Worm (Caenorhabditis elegans): ENCODE measurements around the gene K01G5.10.

Gene K01G5.10

DNA sequence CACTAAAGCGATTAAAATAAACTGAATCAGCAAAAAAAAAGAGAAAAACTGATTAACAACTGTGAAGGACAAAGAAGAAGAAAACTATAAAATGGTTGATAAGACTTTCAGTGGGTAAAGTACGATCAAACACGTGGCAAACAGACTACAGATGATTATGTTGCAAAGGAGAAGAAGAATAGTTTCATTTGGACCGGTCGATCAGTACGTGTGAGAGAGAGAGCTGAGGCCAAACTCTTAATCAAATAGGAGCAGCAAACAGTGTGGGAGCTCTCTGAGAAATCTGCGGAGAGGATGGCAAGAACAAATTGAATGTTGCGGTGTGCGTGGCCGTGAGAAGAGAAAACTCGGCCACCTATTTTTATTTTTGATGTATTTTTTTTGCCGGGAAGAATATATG, 39.3 kb downstream of the K01G5.10 start:
- TF ChIP-seq ets-4 (tag; optimal IDR thresholded peaks at IDR 0.05) (peak; percentile 4), nfya-1 (tag; optimal IDR thresholded peaks at IDR 0.05) (no peak), ceh-19 (GFP tag; optimal IDR thresholded peaks at IDR 0.05) (no peak), pqm-1 (tag; optimal IDR thresholded peaks at IDR 0.05) (no peak), hlh-8 (tag; optimal IDR thresholded peaks at IDR 0.05) (no peak)

DNA sequence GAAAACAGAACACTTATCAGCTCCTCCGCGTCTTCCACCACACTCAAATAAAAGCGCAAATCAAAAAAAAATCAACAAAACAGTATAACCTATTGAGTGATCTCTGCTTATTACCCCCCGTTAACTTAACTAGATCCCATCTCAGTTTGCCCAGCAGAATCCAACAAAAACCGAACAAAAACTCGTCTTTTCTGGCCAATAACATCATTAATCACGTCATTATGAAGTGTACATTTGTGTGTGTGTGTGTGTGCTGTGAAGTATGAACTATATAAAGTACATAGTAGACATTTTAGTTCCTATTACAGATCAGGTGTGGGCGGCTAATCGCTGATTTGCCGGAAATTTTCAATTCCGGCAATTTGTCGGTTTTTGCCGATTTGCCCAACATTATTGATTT, 40.2 kb downstream of the K01G5.10 start:
- TF ChIP-seq ceh-22 (tag; optimal IDR thresholded peaks at IDR 0.05) = no peak
- TF ChIP-seq dmd-4 (tag; optimal IDR thresholded peaks at IDR 0.05; ENCODE audit: borderline replicate concordance) = no peak
- no peak for TF ChIP-seq ceh-19 (GFP tag; optimal IDR thresholded peaks at IDR 0.05)
- no peak for TF ChIP-seq zip-5 (tag; optimal IDR thresholded peaks at IDR 0.05)
- TF ChIP-seq ama-1 (optimal IDR thresholded peaks at IDR 0.05) = no peak
- TF ChIP-seq eyg-1 (tag; optimal IDR thresholded peaks at IDR 0.05) = no peak
- TF ChIP-seq pag-3 (tag; optimal IDR thresholded peaks at IDR 0.05; ENCODE audit: borderline replicate concordance) = no peak
- TF ChIP-seq unc-86 (tag; optimal IDR thresholded peaks at IDR 0.05) = no peak
- TF ChIP-seq tbx-2 (tag; optimal IDR thresholded peaks at IDR 0.05) = no peak
- no peak for TF ChIP-seq pqm-1 (tag; optimal IDR thresholded peaks at IDR 0.05)
- TF ChIP-seq hlh-30 (tag; optimal IDR thresholded peaks at IDR 0.05; ENCODE audit: insufficient read depth) = no peak
- TF ChIP-seq ceh-14 (tag; optimal IDR thresholded peaks at IDR 0.05) = no peak
- no peak for TF ChIP-seq nhr-11 (tag; optimal IDR thresholded peaks at IDR 0.05)

DNA sequence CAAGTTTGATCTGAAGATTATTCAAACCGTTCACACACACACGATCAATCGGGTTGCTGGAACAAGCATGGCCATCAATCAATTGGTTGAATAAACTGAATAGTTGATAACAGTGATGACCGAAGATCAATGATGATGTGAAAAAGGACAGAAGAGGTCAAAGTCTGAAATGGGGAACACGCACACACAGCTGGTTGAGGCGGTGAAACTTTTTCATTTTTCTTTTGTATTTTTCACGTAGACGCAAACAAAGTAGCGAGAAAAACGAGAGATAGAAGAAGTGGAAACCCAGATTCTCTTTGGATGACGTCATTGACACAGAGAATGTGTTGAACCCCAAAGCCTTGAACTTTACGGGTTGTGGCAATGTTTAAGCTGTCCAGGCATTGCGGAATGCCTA, 40.8 kb downstream of the K01G5.10 start:
- TF ChIP-seq ama-1 (optimal IDR thresholded peaks at IDR 0.05) (no peak), ceh-19 (GFP tag; optimal IDR thresholded peaks at IDR 0.05) (no peak), zip-5 (tag; optimal IDR thresholded peaks at IDR 0.05) (no peak), K02D7.2 (tag; optimal IDR thresholded peaks at IDR 0.05) (no peak), K09A11.1 (tag; optimal IDR thresholded peaks at IDR 0.05; ENCODE audit: insufficient read depth) (no peak), gmeb-2 (tag; optimal IDR thresholded peaks at IDR 0.05) (no peak), ceh-22 (tag; optimal IDR thresholded peaks at IDR 0.05) (no peak)

DNA sequence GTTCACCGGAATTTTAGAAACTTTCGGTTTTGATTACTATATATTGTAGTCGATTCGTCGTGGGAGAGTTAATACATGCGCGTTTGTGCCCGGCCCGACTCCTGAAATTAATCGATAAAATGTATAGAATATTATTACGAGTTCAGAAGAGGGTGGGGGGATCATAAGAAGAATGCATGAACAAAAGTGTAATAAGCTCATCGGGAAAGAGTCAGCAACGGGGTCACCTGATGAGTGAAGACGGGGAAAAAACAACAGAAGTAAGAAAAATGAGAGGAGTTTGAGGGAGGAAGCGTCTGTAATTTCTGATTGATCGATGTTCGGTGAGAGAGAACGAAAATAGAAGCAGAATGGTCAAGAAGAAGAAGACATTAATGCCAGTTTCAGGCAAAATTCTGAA, 42.2 kb downstream of the K01G5.10 start, which contains the start of gene W09D10.4:
Gene W09D10.4, minus strand, starts transcription at position 101 of the 400 bp plus-strand sequence.
- TF ChIP-seq lim-6 (tag; optimal IDR thresholded peaks at IDR 0.05) (no peak), ama-1 (optimal IDR thresholded peaks at IDR 0.05) (no peak), hlh-8 (tag; optimal IDR thresholded peaks at IDR 0.05) (no peak), K09A11.1 (tag; optimal IDR thresholded peaks at IDR 0.05; ENCODE audit: insufficient read depth) (no peak), ceh-14 (tag; optimal IDR thresholded peaks at IDR 0.05) (no peak), pqm-1 (tag; optimal IDR thresholded peaks at IDR 0.05) (no peak), fkh-10 (GFP tag; optimal IDR thresholded peaks at IDR 0.05) (no peak), pha-4 (tag; optimal IDR thresholded peaks at IDR 0.05) (no peak), ceh-18 (tag; optimal IDR thresholded peaks at IDR 0.05) (no peak), unc-3 (GFP tag; conservative IDR thresholded peaks at IDR 0.05) (no peak), unc-3 (tag; optimal IDR thresholded peaks at IDR 0.05) (no peak), K02D7.2 (tag; optimal IDR thresholded peaks at IDR 0.05) (no peak), unc-86 (tag; optimal IDR thresholded peaks at IDR 0.05) (no peak), ahr-1 (tag; optimal IDR thresholded peaks at IDR 0.05) (no peak), ztf-16 (tag; optimal IDR thresholded peaks at IDR 0.05) (no peak), fkh-6 (tag; optimal IDR thresholded peaks at IDR 0.05) (no peak), elt-2 (tag; optimal IDR thresholded peaks at IDR 0.05) (no peak), hlh-30 (tag; optimal IDR thresholded peaks at IDR 0.05; ENCODE audit: insufficient read depth) (no peak), ceh-22 (tag; optimal IDR thresholded peaks at IDR 0.05) (no peak)

DNA sequence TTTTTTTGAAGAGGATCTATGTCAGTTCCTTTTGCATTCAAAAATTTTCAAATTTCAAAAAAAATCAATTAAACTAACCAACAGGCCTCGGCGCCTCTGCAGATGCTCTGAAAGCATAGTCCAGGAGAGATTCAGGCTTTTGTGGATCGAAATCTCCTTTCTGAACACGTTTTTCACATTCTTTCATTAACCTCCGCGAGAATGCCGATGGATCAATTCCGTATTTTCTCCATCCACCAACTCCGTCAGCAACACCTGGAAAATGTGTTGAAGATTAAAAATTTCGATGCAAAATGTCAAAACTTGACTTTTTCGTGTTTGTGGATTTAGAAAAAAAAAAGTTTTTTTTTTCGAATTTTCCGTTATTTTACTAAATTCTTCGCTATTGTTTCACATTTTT, 43.8 kb downstream of the K01G5.10 start:
- TF ChIP-seq ceh-45 (GFP tag; IDR thresholded peaks at IDR 0.05) (no peak), sdc-2 (tag; optimal IDR thresholded peaks at IDR 0.05) (no peak)

DNA sequence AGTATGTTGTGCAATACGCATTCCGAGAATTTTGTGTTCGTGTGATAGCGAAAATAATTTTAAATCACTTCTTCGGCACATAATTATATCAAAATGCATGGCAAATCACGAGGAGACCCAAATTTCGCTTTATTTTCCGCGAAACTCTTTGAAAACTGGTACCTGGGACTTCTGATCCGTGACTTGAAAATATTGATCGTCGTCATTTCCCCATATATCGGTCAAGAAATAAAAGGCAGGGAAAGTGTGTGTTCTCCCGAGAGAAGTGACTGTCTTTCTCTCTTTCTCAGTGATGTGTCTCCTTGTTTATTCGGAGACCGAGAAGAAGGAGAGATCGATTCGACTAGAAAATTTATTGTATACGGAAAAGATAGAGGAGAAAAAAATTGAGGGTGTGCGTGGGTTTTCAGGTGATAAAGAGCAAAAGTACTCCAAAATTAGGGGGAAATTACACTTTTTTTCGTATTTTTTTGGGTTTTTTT, 47.1 kb downstream of the K01G5.10 start, which contains the start of gene W09D10.5:
Gene W09D10.5, minus strand, starts transcription at position 345 of the 482 bp plus-strand sequence.
- TF ChIP-seq zip-5 (tag; optimal IDR thresholded peaks at IDR 0.05) (no peak), ceh-48 (tag; optimal IDR thresholded peaks at IDR 0.05) (no peak), C38D4.7 (GFP tag; optimal IDR thresholded peaks at IDR 0.05) (no peak), K02D7.2 (tag; optimal IDR thresholded peaks at IDR 0.05) (no peak), C08G9.2 (tag; optimal IDR thresholded peaks at IDR 0.05) (no peak), pag-3 (tag; optimal IDR thresholded peaks at IDR 0.05; ENCODE audit: borderline replicate concordance) (no peak), odd-2 (tag; optimal IDR thresholded peaks at IDR 0.05) (no peak), ztf-16 (tag; optimal IDR thresholded peaks at IDR 0.05) (no peak), elt-2 (tag; optimal IDR thresholded peaks at IDR 0.05) (no peak), lim-6 (tag; optimal IDR thresholded peaks at IDR 0.05) (no peak), K09A11.1 (tag; optimal IDR thresholded peaks at IDR 0.05; ENCODE audit: insufficient read depth) (no peak), hlh-30 (tag; optimal IDR thresholded peaks at IDR 0.05; ENCODE audit: insufficient read depth) (no peak), fkh-6 (tag; optimal IDR thresholded peaks at IDR 0.05) (no peak), ceh-30 (tag; optimal IDR thresholded peaks at IDR 0.05) (no peak)
